Worm (Caenorhabditis elegans) whole organism, L1 larva: Measurements from ENCODE around the gene cla-1.

Experiments used
- C16A3.4 ChIP-seq: fragments of 150-350 bp; optimal IDR thresholded peaks from 2 replicates; lab custom pipeline; 2014; ENCODE audit warnings: missing biosample characterization, missing genetic modification characterization
- C34B4.2 ChIP-seq: sonication (generic microtip); optimal IDR thresholded peaks from 2 replicates; lab custom pipeline; 2017; ENCODE audit warnings: mild to moderate bottlenecking, missing genetic modification characterization, missing compliant biosample characterization
- F16B12.6 ChIP-seq: fragments of 150-350 bp; optimal IDR thresholded peaks from 2 replicates; lab custom pipeline; 2014; ENCODE audit warnings: missing biosample characterization, missing genetic modification characterization
- ama-1 ChIP-seq: fragments of 150-350 bp; optimal IDR thresholded peaks from 2 replicates; lab custom pipeline; 2014
- ceh-63 ChIP-seq: fragments of 200-800 bp; sonication (Bioruptor generic); optimal IDR thresholded peaks from 2 replicates; lab custom pipeline; 2018; ENCODE audit warnings: mild to moderate bottlenecking, missing genetic modification characterization, missing compliant biosample characterization
- ceh-8 ChIP-seq: fragments of 200-800 bp; sonication (Bioruptor generic); optimal IDR thresholded peaks from 2 replicates; lab custom pipeline; 2018; ENCODE audit warnings: mild to moderate bottlenecking, missing genetic modification characterization, moderate library complexity, missing compliant biosample characterization
- ceh-82 ChIP-seq, 3 experiments: fragments of 150-350 bp in 1 of 3; sonication (generic microtip) in 2 of 3; optimal IDR thresholded peaks; 2 replicates each; lab custom pipeline; 2014 to 2017; ENCODE audit warnings: missing biosample characterization in 3 of 3, missing genetic modification characterization in 3 of 3
- ceh-88 ChIP-seq: fragments of 200-800 bp; sonication (Bioruptor generic); IDR thresholded peaks from 2 replicates; pipeline ENCODE4 v1.3.6; 2022; ENCODE audit warnings: missing genetic modification characterization, missing compliant biosample characterization
- dpl-1 ChIP-seq, 3 experiments: fragments of 150-350 bp in 2 of 3; sonication (generic microtip) in 1 of 3; optimal IDR thresholded peaks; 2 replicates each; lab custom pipeline; 2014 to 2017; ENCODE audit warnings: missing biosample characterization in 3 of 3, missing genetic modification characterization in 3 of 3, missing genetic modification reagents in 3 of 3
- efl-1 ChIP-seq, 4 experiments: fragments of 150-350 bp; optimal IDR thresholded peaks in 3 of 4; peaks in 1 of 4; 1 replicate in 1 of 4; 2 replicates in 3 of 4; lab custom pipeline; 2014; ENCODE audit warnings: missing biosample characterization in 2 of 4, missing genetic modification characterization in 2 of 4, missing genetic modification reagents in 2 of 4
- elt-2 ChIP-seq: sonication (generic microtip); optimal IDR thresholded peaks from 2 replicates; lab custom pipeline; 2016; ENCODE audit warnings: missing genetic modification characterization, mild to moderate bottlenecking, inconsistent platforms, missing compliant biosample characterization, missing genetic modification reagents
- ets-5 ChIP-seq: fragments of 200-800 bp; sonication (Bioruptor generic); IDR thresholded peaks from 2 replicates; pipeline ENCODE4 v1.3.6; 2022; ENCODE audit warnings: missing genetic modification characterization, missing compliant biosample characterization
- fkh-4 ChIP-seq: sonication (generic microtip); optimal IDR thresholded peaks from 2 replicates; lab custom pipeline; 2016; ENCODE audit warnings: missing compliant biosample characterization, missing genetic modification characterization, borderline replicate concordance
- fos-1 ChIP-seq: fragments of 150-350 bp; optimal IDR thresholded peaks from 2 replicates; lab custom pipeline; 2014; ENCODE audit warnings: missing biosample characterization, missing genetic modification characterization
- isw-1 ChIP-seq: fragments of 200-800 bp; sonication (Bioruptor generic); IDR thresholded peaks from 2 replicates; pipeline ENCODE4 v1.3.6; 2022; ENCODE audit warnings: missing genetic modification characterization, missing compliant biosample characterization
- lin-14 ChIP-seq: fragments of 200-800 bp; sonication (Bioruptor generic); optimal IDR thresholded peaks from 2 replicates; lab custom pipeline; 2018; ENCODE audit warnings: mild to moderate bottlenecking, missing genetic modification characterization, moderate library complexity, missing compliant biosample characterization
- lin-15B ChIP-seq: fragments of 150-350 bp; sonication (generic microtip); optimal IDR thresholded peaks from 3 replicates; lab custom pipeline; 2014; ENCODE audit warnings: missing biosample characterization, missing genetic modification characterization
- lin-35 ChIP-seq, 2 experiments: fragments of 150-350 bp; optimal IDR thresholded peaks; 2 replicates each; lab custom pipeline; 2014; ENCODE audit warnings: missing biosample characterization in 2 of 2, missing genetic modification characterization in 2 of 2, missing genetic modification reagents in 2 of 2
- lin-39 ChIP-seq: fragments of 150-350 bp; optimal IDR thresholded peaks from 2 replicates; lab custom pipeline; 2014; ENCODE audit warnings: missing biosample characterization, missing genetic modification reagents, missing genetic modification characterization
- lsy-2 ChIP-seq, 2 experiments: fragments of 150-350 bp; optimal IDR thresholded peaks; 2 replicates each; lab custom pipeline; 2014; ENCODE audit warnings: missing biosample characterization in 2 of 2, missing genetic modification characterization in 2 of 2
- mab-9 ChIP-seq: fragments of 200-800 bp; sonication (Bioruptor generic); IDR thresholded peaks from 2 replicates; pipeline ENCODE4 v1.3.6; 2022; ENCODE audit warnings: missing genetic modification reagents, missing genetic modification characterization, missing compliant biosample characterization
- mdl-1 ChIP-seq, 2 experiments: fragments of 150-350 bp; optimal IDR thresholded peaks; 2 replicates each; lab custom pipeline; 2014 to 2017; ENCODE audit warnings: missing biosample characterization in 2 of 2, missing genetic modification characterization in 2 of 2, inconsistent platforms in 1 of 2
- nhr-19 ChIP-seq: fragments of 200-800 bp; sonication (Bioruptor generic); conservative IDR thresholded peaks from 2 replicates; pipeline ENCODE4 v1.3.6; 2022; ENCODE audit warnings: missing genetic modification characterization, missing compliant biosample characterization
- nhr-71 ChIP-seq: sonication (generic microtip); optimal IDR thresholded peaks from 2 replicates; lab custom pipeline; 2016; ENCODE audit warnings: mild to moderate bottlenecking, missing genetic modification characterization, moderate library complexity, missing compliant biosample characterization
- pag-3 ChIP-seq: sonication (generic microtip); optimal IDR thresholded peaks from 2 replicates; lab custom pipeline; 2017; ENCODE audit warnings: missing genetic modification characterization, mild to moderate bottlenecking, missing compliant biosample characterization, antibody characterized with exemption, borderline replicate concordance; ENCODE audit not compliant: insufficient read depth
- pqm-1 ChIP-seq: sonication (generic microtip); optimal IDR thresholded peaks from 3 replicates; lab custom pipeline; 2017; ENCODE audit warnings: missing biosample characterization, missing genetic modification characterization
- rnt-1 ChIP-seq: sonication (generic microtip); optimal IDR thresholded peaks from 2 replicates; lab custom pipeline; 2016; ENCODE audit warnings: mild to moderate bottlenecking, missing genetic modification characterization, moderate library complexity, missing compliant biosample characterization
- skn-1 ChIP-seq: fragments of 150-350 bp; optimal IDR thresholded peaks from 2 replicates; lab custom pipeline; 2014; ENCODE audit warnings: missing biosample characterization, missing genetic modification characterization
- snpc-4 ChIP-seq: fragments of 150-350 bp; optimal IDR thresholded peaks from 2 replicates; lab custom pipeline; 2014; ENCODE audit warnings: missing biosample characterization, missing genetic modification characterization
- snu-23 ChIP-seq: sonication (generic microtip); optimal IDR thresholded peaks from 2 replicates; lab custom pipeline; 2016; ENCODE audit warnings: missing genetic modification characterization, missing compliant biosample characterization
- swsn-7 ChIP-seq: sonication (generic microtip); optimal IDR thresholded peaks from 2 replicates; lab custom pipeline; 2016; ENCODE audit warnings: missing genetic modification characterization, missing compliant biosample characterization
- tlp-1 ChIP-seq: fragments of 150-350 bp; optimal IDR thresholded peaks from 2 replicates; lab custom pipeline; 2014; ENCODE audit warnings: missing biosample characterization, missing genetic modification characterization
- unc-30 ChIP-seq: sonication (generic microtip); optimal IDR thresholded peaks from 2 replicates; lab custom pipeline; 2017; ENCODE audit warnings: missing biosample characterization, missing genetic modification characterization
- unc-86 ChIP-seq: sonication (generic microtip); optimal IDR thresholded peaks from 2 replicates; lab custom pipeline; 2016; ENCODE audit warnings: missing genetic modification characterization, missing compliant biosample characterization
- unc-98 ChIP-seq: fragments of 200-800 bp; sonication (Bioruptor generic); IDR thresholded peaks from 2 replicates; pipeline ENCODE4 v1.3.6; 2022; ENCODE audit warnings: missing genetic modification characterization, missing compliant biosample characterization
- xbp-1 ChIP-seq: sonication (generic microtip); optimal IDR thresholded peaks from 2 replicates; lab custom pipeline; 2016; ENCODE audit warnings: missing genetic modification characterization, missing compliant biosample characterization
- zag-1 ChIP-seq: fragments of 150-350 bp; optimal IDR thresholded peaks from 2 replicates; lab custom pipeline; 2014; ENCODE audit warnings: missing biosample characterization, missing genetic modification characterization
- zip-4 ChIP-seq: fragments of 200-800 bp; sonication (Bioruptor generic); optimal IDR thresholded peaks from 2 replicates; lab custom pipeline; 2018; ENCODE audit warnings: mild to moderate bottlenecking, missing genetic modification characterization, moderate library complexity, missing compliant biosample characterization
- ztf-11 ChIP-seq, 2 experiments: sonication (generic microtip); optimal IDR thresholded peaks; 2 replicates each; lab custom pipeline; 2016 to 2017; ENCODE audit warnings: missing genetic modification characterization in 2 of 2, missing biosample characterization in 1 of 2, missing compliant biosample characterization in 1 of 2

cla-1 gene

DNA sequence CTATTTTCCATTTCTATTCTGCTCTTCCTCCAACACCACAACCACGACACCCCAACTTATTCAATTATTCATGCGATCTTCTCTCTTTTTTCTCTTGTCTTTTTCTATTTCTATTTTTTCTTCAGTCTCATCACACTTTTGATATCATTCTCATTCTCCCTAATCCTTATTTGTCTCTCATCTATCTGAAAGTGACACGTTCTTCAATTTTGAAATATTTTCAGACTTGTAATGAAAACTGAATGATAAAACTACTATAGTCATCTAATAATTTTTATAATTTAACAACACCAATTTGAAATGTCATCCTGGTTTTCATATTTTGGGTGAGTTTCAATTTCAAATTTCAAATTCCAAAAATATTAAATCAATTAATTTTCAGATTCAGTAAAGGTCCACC, at the start of gene cla-1:
Gene cla-1, plus strand, starts transcription at position 301 of the 400 bp plus-strand sequence.
- TF ChIP-seq xbp-1 (tag; lab: Kevin White, UChicago) (no peak), lin-39 (tag; lab: Kevin White, UChicago) (no peak), lin-14 (peak; percentile 33)

DNA sequence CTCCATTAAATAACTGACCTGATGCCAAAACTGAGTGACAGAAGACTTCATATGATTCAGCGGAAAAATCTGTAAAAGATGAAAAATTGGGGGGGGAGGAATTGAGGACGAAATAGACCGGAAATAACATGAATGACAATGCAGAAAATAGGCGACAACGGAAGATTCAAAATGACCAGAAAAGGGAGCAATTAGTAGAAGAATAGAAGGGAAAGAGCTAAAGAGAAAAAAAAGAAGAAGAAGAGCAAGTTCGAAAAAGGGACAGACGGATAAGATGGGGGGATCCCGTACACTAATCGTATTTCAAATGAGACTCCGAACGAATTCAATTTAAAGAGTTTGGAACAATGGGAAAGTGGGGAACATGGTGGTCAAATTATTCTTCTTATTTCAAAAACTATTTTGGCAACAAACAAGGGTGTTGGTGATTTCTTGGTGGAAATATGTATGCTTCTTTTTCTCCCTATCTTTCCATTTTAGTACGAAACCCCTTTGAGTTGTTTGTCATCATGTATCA, 46.2 kb upstream of the cla-1 start, which contains the start of gene R05G6.10:
Gene R05G6.10, minus strand, starts transcription at position 51 of the 517 bp plus-strand sequence.
- TF ChIP-seq ets-5 = no peak
- TF ChIP-seq fos-1 (tag; lab: Kevin White, UChicago) = no peak
- TF ChIP-seq lin-39 (tag; lab: Kevin White, UChicago) = no peak
- TF ChIP-seq ceh-88 (GFP tag; lab: Robert Waterston, UW) = no peak
- peak; percentile 49 for TF ChIP-seq lin-14
- no peak for TF ChIP-seq fkh-4 (tag; lab: Kevin White, UChicago)

DNA sequence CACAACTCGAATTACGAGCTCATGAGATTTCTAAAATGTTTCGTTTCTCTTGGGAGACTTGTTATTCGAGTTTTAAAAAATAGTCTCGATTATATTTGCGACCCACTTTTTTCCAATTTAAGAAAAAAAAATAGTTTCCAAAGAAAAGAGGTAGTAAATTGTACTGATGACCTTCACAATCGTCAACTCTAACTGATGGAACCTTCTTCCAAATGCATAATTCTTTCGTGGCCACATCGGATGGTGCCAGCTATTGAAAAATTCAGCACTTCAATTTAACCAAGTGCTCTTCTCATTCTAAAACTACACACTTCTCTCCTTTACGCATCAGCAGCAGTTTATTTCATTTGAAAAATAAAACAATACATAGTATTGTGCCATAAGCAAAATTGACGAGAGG, 45.1 kb upstream of the cla-1 start:
- TF ChIP-seq nhr-19 (GFP tag; lab: Robert Waterston, UW) = no peak
- 0 out of 2 replicates have a peak, but pooled peaks have one; percentile 3 for TF ChIP-seq mab-9 (GFP tag; lab: Robert Waterston, UW)

DNA sequence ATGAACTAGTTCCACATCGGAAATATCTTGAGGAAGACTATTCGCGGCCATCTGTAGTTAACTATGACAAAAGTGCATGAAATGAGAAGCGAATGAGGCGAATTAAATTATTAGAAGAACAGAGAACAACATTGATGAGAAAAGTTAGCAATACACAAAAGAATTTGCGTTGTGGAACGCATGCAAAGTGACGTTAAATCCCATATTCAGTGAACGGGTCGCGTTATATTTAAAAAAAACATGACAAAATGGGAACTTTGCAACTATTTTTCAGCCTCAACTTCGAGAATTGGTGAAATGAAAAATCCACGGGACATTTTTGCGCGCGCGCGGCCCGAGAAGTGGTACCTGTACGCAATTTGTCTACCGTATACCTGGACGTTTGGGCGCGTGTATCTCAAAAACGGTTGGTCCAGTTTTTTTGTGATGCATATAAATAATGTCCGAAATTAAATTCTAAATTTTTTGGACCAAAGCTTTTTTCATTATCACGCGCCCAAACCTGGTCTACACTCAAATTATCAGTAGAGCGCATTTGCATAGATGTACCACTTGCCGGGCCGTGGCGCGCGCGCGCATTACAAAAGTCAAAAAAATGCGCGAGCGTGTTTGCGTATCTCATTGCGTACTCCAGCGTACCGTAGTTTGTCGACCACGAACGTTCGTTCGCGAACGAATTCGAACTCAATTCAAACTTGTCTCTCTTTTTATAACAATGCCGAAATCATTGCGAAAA, 40.7 kb upstream of the cla-1 start, which contains the start of the genes cdd-2 and oef-1:
Gene cdd-2, minus strand, starts transcription at position 51 of the 736 bp plus-strand sequence.
Gene oef-1, plus strand, starts transcription at position 575 of the 736 bp plus-strand sequence.
- no peak for TF ChIP-seq nhr-19 (GFP tag; lab: Robert Waterston, UW)
- no peak for TF ChIP-seq unc-98 (GFP tag; lab: Robert Waterston, UW)
- TF ChIP-seq isw-1 (GFP tag; lab: Robert Waterston, UW) = no peak
- no peak for TF ChIP-seq pqm-1
- no peak for TF ChIP-seq zag-1 (tag; lab: Kevin White, UChicago)
- TF ChIP-seq swsn-7 = no peak
- TF ChIP-seq elt-2 (tag; lab: Kevin White, UChicago) = no peak
- no peak for TF ChIP-seq unc-30 (tag; lab: Kevin White, UChicago)
- no peak for TF ChIP-seq pag-3
- TF ChIP-seq ceh-63 = no peak
- no peak for TF ChIP-seq lin-35 (GFP tag; optimal IDR thresholded peaks at IDR 0.05; lab: Kevin White, UChicago)
- no peak for TF ChIP-seq unc-86 (tag; lab: Kevin White, UChicago)
- TF ChIP-seq ceh-8 (GFP tag; lab: Kevin White, UChicago) = no peak
- TF ChIP-seq ama-1 (lab: Kevin White, UChicago) = no peak
- no peak for TF ChIP-seq snpc-4 (tag; lab: Kevin White, UChicago)
- no peak for TF ChIP-seq C34B4.2 (tag; lab: Kevin White, UChicago)
- no peak for TF ChIP-seq snu-23

DNA sequence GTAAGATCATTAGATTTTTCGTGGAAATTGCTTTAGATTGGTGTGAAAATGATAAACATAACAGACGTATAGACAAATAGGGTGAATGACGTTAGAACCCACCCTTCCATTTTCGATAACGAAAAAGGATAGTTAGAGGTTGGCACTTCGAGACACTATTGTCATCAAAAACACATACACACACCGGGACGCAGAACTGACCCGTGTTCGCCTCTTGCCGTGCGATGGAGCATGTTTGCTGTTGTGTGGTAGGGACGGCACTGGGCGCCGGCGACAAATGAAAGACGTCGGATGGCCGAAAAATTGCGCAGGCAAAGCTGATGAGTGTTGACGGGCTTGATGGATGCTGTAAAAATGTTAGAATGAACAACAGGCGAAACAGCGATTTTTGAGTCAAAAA, 38.9 kb upstream of the cla-1 start:
- TF ChIP-seq skn-1 = peak; percentile 89
- TF ChIP-seq tlp-1 (tag; lab: Kevin White, UChicago) = no peak
- no peak for TF ChIP-seq ets-5
- peak; percentile 47 for TF ChIP-seq C16A3.4 (tag; lab: Kevin White, UChicago)
- peak; percentile 29 for TF ChIP-seq F16B12.6 (tag; lab: Kevin White, UChicago)
- TF ChIP-seq lin-15B (tag; lab: Kevin White, UChicago) = peak; percentile 20
- TF ChIP-seq lin-14 = peak; percentile 84
- no peak for TF ChIP-seq isw-1 (GFP tag; lab: Robert Waterston, UW)
- TF ChIP-seq dpl-1 (GFP tag; optimal IDR thresholded peaks at IDR 0.05; lab: Kevin White, UChicago) = peak in 2 of 3 experiments; percentile 25 to 32
- no peak for TF ChIP-seq ztf-11 (tag; optimal IDR thresholded peaks at IDR 0.05; lab: Kevin White, UChicago)
- TF ChIP-seq efl-1 (optimal IDR thresholded peaks at IDR 0.05; lab: Kevin White, UChicago) = peak; percentile 13 to 46
- TF ChIP-seq efl-1 (GFP tag; optimal IDR thresholded peaks at IDR 0.05 in 1 of 2; lab: Kevin White, UChicago) = peak in 1 of 2 experiments; percentile 45
- peak in 1 of 2 experiments; percentile 31 for TF ChIP-seq lsy-2 (tag; optimal IDR thresholded peaks at IDR 0.05; lab: Kevin White, UChicago)
- TF ChIP-seq lin-35 (GFP tag; optimal IDR thresholded peaks at IDR 0.05; lab: Kevin White, UChicago) = peak; percentile 22 to 53
- peak in 1 of 3 experiments; percentile 36 for TF ChIP-seq ceh-82 (tag; optimal IDR thresholded peaks at IDR 0.05; lab: Kevin White, UChicago)
- peak; percentile 34 for TF ChIP-seq rnt-1
- TF ChIP-seq zip-4 (GFP tag; lab: Kevin White, UChicago) = no peak
- TF ChIP-seq nhr-71 (tag; lab: Kevin White, UChicago) = peak; percentile 0
- TF ChIP-seq mdl-1 (tag; optimal IDR thresholded peaks at IDR 0.05; lab: Kevin White, UChicago) = peak in 1 of 2 experiments; percentile 29
- peak; percentile 27 for TF ChIP-seq snu-23
- TF ChIP-seq ceh-63 = no peak
